Fruit fly (Drosophila melanogaster) whole organism, embryonic: ENCODE measurements around the gene Nlg2.

Source experiments
- Abd-B ChIP-seq: fragments of 200-800 bp; sonication (Bioruptor generic); optimal IDR thresholded peaks from 2 replicates; lab custom pipeline; 2018; ENCODE audit warnings: missing biosample characterization, mild to moderate bottlenecking, missing genetic modification characterization, moderate library complexity
- Bgb ChIP-seq: fragments of 200-800 bp; sonication (Bioruptor generic); IDR thresholded peaks from 2 replicates; pipeline ENCODE4 v1.3.6; 2022; ENCODE audit warnings: missing biosample characterization, missing genetic modification characterization; ENCODE audit not compliant: partially characterized antibody
- Blimp-1 ChIP-seq: fragments of 200-800 bp; sonication (Bioruptor generic); optimal IDR thresholded peaks from 3 replicates; lab custom pipeline; 2018; ENCODE audit warnings: missing biosample characterization, missing genetic modification characterization, mild to moderate bottlenecking, moderate library complexity, missing genetic modification reagents
- CG10462 ChIP-seq: fragments of 200-800 bp; sonication (Bioruptor generic); optimal IDR thresholded peaks from 2 replicates; lab custom pipeline; 2016; ENCODE audit warnings: missing biosample characterization, missing genetic modification characterization
- CG14860 ChIP-seq: fragments of 200-800 bp; sonication (Bioruptor generic); IDR thresholded peaks from 3 replicates; pipeline ENCODE4 v1.3.6; 2022; ENCODE audit warnings: missing biosample characterization, missing genetic modification characterization; ENCODE audit not compliant: partially characterized antibody
- CG15514 ChIP-seq: fragments of 200-800 bp; sonication (Bioruptor generic); optimal IDR thresholded peaks from 3 replicates; lab custom pipeline; 2017; ENCODE audit warnings: missing biosample characterization, missing genetic modification characterization, mild to moderate bottlenecking, moderate library complexity, missing genetic modification reagents
- CG17829 ChIP-seq: fragments of 200-800 bp; optimal IDR thresholded peaks from 2 replicates; lab custom pipeline; 2019; ENCODE audit warnings: missing biosample characterization, mild to moderate bottlenecking, missing genetic modification characterization, moderate library complexity
- CG2120 ChIP-seq: fragments of 200-800 bp; sonication (Bioruptor generic); optimal IDR thresholded peaks from 3 replicates; lab custom pipeline; 2016; ENCODE audit warnings: missing biosample characterization, missing genetic modification characterization
- CG33213 ChIP-seq: fragments of 200-800 bp; sonication (Bioruptor generic); optimal IDR thresholded peaks from 3 replicates; lab custom pipeline; 2016; ENCODE audit warnings: missing biosample characterization, missing genetic modification characterization
- CG34224 ChIP-seq: fragments of 200-800 bp; sonication (Bioruptor generic); IDR thresholded peaks from 3 replicates; pipeline ENCODE4 v1.3.6; 2022; ENCODE audit warnings: missing biosample characterization, missing genetic modification characterization; ENCODE audit not compliant: partially characterized antibody
- CG34422 ChIP-seq: fragments of 200-800 bp; sonication (Bioruptor generic); IDR thresholded peaks from 3 replicates; pipeline ENCODE4 v1.3.6; 2022; ENCODE audit warnings: missing biosample characterization, missing genetic modification characterization
- CG3847 ChIP-seq: fragments of 200-800 bp; sonication (Bioruptor generic); IDR thresholded peaks from 2 replicates; pipeline ENCODE4 v1.3.6; 2022; ENCODE audit warnings: missing biosample characterization, missing genetic modification characterization
- CG4707 ChIP-seq: fragments of 200-800 bp; sonication (Bioruptor generic); optimal IDR thresholded peaks from 2 replicates; lab custom pipeline; 2018; ENCODE audit warnings: missing biosample characterization, mild to moderate bottlenecking, missing genetic modification characterization, moderate library complexity
- CG4854 ChIP-seq: fragments of 200-800 bp; sonication (Bioruptor generic); optimal IDR thresholded peaks from 2 replicates; lab custom pipeline; 2016; ENCODE audit warnings: missing biosample characterization, missing genetic modification characterization, inconsistent platforms
- CTCF ChIP-seq: fragments of 200-800 bp; sonication (Bioruptor generic); optimal IDR thresholded peaks from 2 replicates; lab custom pipeline; 2017; ENCODE audit warnings: missing biosample characterization, mild to moderate bottlenecking, missing genetic modification characterization, moderate library complexity
- Chrac-16 ChIP-seq: fragments of 200-800 bp; sonication (Bioruptor generic); optimal IDR thresholded peaks from 3 replicates; lab custom pipeline; 2016; ENCODE audit warnings: missing biosample characterization, missing genetic modification characterization
- Dbx ChIP-seq: fragments of 200-800 bp; sonication (Bioruptor generic); IDR thresholded peaks from 3 replicates; pipeline ENCODE4 v1.3.6; 2022; ENCODE audit warnings: missing biosample characterization, missing genetic modification characterization
- Dek ChIP-seq: fragments of 200-800 bp; sonication (Bioruptor generic); optimal IDR thresholded peaks from 3 replicates; lab custom pipeline; 2019; ENCODE audit warnings: missing biosample characterization, mild to moderate bottlenecking, missing genetic modification characterization, moderate library complexity
- Dp ChIP-seq: fragments of 200-800 bp; sonication (Bioruptor generic); optimal IDR thresholded peaks from 2 replicates; lab custom pipeline; 2018; ENCODE audit warnings: missing biosample characterization, mild to moderate bottlenecking, missing genetic modification characterization, moderate library complexity
- Dref ChIP-seq: fragments of 200-800 bp; sonication (Bioruptor generic); IDR thresholded peaks from 2 replicates; pipeline ENCODE4 v1.3.6; 2022; ENCODE audit warnings: missing biosample characterization, missing genetic modification characterization
- Drgx ChIP-seq: fragments of 200-800 bp; sonication (Bioruptor generic); IDR thresholded peaks from 2 replicates; pipeline ENCODE4 v1.3.6; 2022; ENCODE audit warnings: missing biosample characterization, missing genetic modification characterization
- E2f2 ChIP-seq: fragments of 200-800 bp; sonication (Bioruptor generic); IDR thresholded peaks from 2 replicates; pipeline ENCODE4 v1.3.6; 2022; ENCODE audit warnings: missing biosample characterization, missing genetic modification characterization
- Ets97D ChIP-seq: fragments of 200-800 bp; sonication (Bioruptor generic); optimal IDR thresholded peaks from 3 replicates; lab custom pipeline; 2016; ENCODE audit warnings: missing biosample characterization, missing genetic modification characterization
- Lhr ChIP-seq: fragments of 200-800 bp; sonication (Bioruptor generic); optimal IDR thresholded peaks from 3 replicates; lab custom pipeline; 2017; ENCODE audit warnings: mild to moderate bottlenecking, missing biosample characterization, missing genetic modification reagents, missing genetic modification characterization
- MESR4 ChIP-seq: fragments of 200-800 bp; sonication (Bioruptor generic); optimal IDR thresholded peaks from 2 replicates; lab custom pipeline; 2018; ENCODE audit warnings: missing biosample characterization, mild to moderate bottlenecking, missing genetic modification characterization, moderate library complexity
- Meics ChIP-seq: fragments of 200-800 bp; sonication (Bioruptor generic); optimal IDR thresholded peaks from 2 replicates; lab custom pipeline; 2017; ENCODE audit warnings: missing biosample characterization, mild to moderate bottlenecking, missing genetic modification characterization
- NK7.1 ChIP-seq: fragments of 200-800 bp; sonication (Bioruptor generic); optimal IDR thresholded peaks from 3 replicates; lab custom pipeline; 2016; ENCODE audit warnings: missing biosample characterization, missing genetic modification characterization
- Rfx ChIP-seq: fragments of 200-800 bp; sonication (Bioruptor generic); IDR thresholded peaks from 2 replicates; pipeline ENCODE4 v1.3.6; 2022; ENCODE audit warnings: missing biosample characterization, missing genetic modification characterization
- Spps ChIP-seq: fragments of 200-800 bp; sonication (Bioruptor generic); optimal IDR thresholded peaks from 2 replicates; lab custom pipeline; 2018; ENCODE audit warnings: missing biosample characterization, mild to moderate bottlenecking, missing genetic modification characterization
- Vsx1 ChIP-seq: fragments of 200-800 bp; sonication (Bioruptor generic); optimal IDR thresholded peaks from 2 replicates; lab custom pipeline; 2017; ENCODE audit warnings: missing biosample characterization, mild to moderate bottlenecking, missing genetic modification characterization, missing genetic modification reagents
- YL-1 ChIP-seq: fragments of 200-800 bp; sonication (Bioruptor generic); optimal IDR thresholded peaks from 3 replicates; lab custom pipeline; 2017; ENCODE audit warnings: missing biosample characterization, mild to moderate bottlenecking, missing genetic modification characterization
- bbx ChIP-seq: fragments of 200-800 bp; sonication (Bioruptor generic); IDR thresholded peaks from 2 replicates; pipeline ENCODE4 v1.3.6; 2022; ENCODE audit warnings: missing biosample characterization, missing genetic modification characterization; ENCODE audit not compliant: partially characterized antibody
- crp ChIP-seq, 2 experiments: fragments of 200-800 bp; sonication (Bioruptor generic); optimal IDR thresholded peaks; 2 replicates in 1 of 2; 3 replicates in 1 of 2; lab custom pipeline; 2017; ENCODE audit warnings: missing biosample characterization in 2 of 2, missing genetic modification characterization in 2 of 2, mild to moderate bottlenecking in 1 of 2, moderate library complexity in 1 of 2
- ewg ChIP-seq: fragments of 200-800 bp; sonication (Bioruptor generic); optimal IDR thresholded peaks from 3 replicates; lab custom pipeline; 2017; ENCODE audit warnings: mild to moderate bottlenecking, missing biosample characterization, missing genetic modification reagents, missing genetic modification characterization
- grau ChIP-seq: fragments of 200-800 bp; optimal IDR thresholded peaks from 3 replicates; lab custom pipeline; 2019; ENCODE audit warnings: missing biosample characterization, mild to moderate bottlenecking, missing genetic modification characterization, moderate library complexity
- knrl ChIP-seq: fragments of 200-800 bp; sonication (Bioruptor generic); IDR thresholded peaks from 3 replicates; pipeline ENCODE4 v1.3.6; 2022; ENCODE audit warnings: missing biosample characterization, missing genetic modification characterization; ENCODE audit not compliant: partially characterized antibody
- nerfin-1 ChIP-seq: fragments of 200-800 bp; sonication (Bioruptor generic); optimal IDR thresholded peaks from 3 replicates; lab custom pipeline; 2019; ENCODE audit warnings: missing biosample characterization, mild to moderate bottlenecking, missing genetic modification characterization, moderate library complexity
- nmo ChIP-seq: fragments of 200-800 bp; sonication (Bioruptor generic); optimal IDR thresholded peaks from 2 replicates; lab custom pipeline; 2018; ENCODE audit warnings: missing biosample characterization, mild to moderate bottlenecking, missing genetic modification characterization, moderate library complexity
- pita ChIP-seq: fragments of 200-800 bp; sonication (Bioruptor generic); optimal IDR thresholded peaks from 2 replicates; lab custom pipeline; 2017; ENCODE audit warnings: missing biosample characterization, mild to moderate bottlenecking, missing genetic modification characterization
- pzg ChIP-seq: fragments of 200-800 bp; sonication (Bioruptor generic); optimal IDR thresholded peaks from 3 replicates; lab custom pipeline; 2018; ENCODE audit warnings: missing biosample characterization, mild to moderate bottlenecking, missing genetic modification characterization, moderate library complexity
- sens ChIP-seq: fragments of 200-800 bp; sonication (Bioruptor generic); peaks from one replicate; lab custom pipeline; 2016; ENCODE audit warnings: missing biosample characterization, missing genetic modification characterization
- tll ChIP-seq, 2 experiments: fragments of 200-800 bp in 1 of 2; fragments of >200 bp in 1 of 2; sonication (Bioruptor generic) in 1 of 2; optimal IDR thresholded peaks; 2 replicates each; lab custom pipeline; 2017 to 2019; ENCODE audit warnings: missing biosample characterization in 2 of 2, missing genetic modification characterization in 2 of 2, mild to moderate bottlenecking in 1 of 2, moderate library complexity in 1 of 2
- unc-4 ChIP-seq: fragments of 200-800 bp; sonication (Bioruptor generic); IDR thresholded peaks from 2 replicates; pipeline ENCODE4 v1.3.6; 2022; ENCODE audit warnings: missing biosample characterization, missing genetic modification characterization; ENCODE audit not compliant: partially characterized antibody
- unpg ChIP-seq: fragments of 200-800 bp; sonication (Bioruptor generic); optimal IDR thresholded peaks from 3 replicates; lab custom pipeline; 2018; ENCODE audit warnings: missing biosample characterization, mild to moderate bottlenecking, missing genetic modification characterization, moderate library complexity
- wdn ChIP-seq: fragments of 200-800 bp; sonication (Bioruptor generic); IDR thresholded peaks from 2 replicates; pipeline ENCODE4 v1.3.6; 2022; ENCODE audit warnings: missing biosample characterization, missing genetic modification characterization
- wor ChIP-seq: fragments of 200-800 bp; sonication (Bioruptor generic); IDR thresholded peaks from 2 replicates; pipeline ENCODE4 v1.3.6; 2022; ENCODE audit warnings: missing biosample characterization, missing genetic modification characterization

Gene Nlg2

dm6 chr2L:6851963-6852671 is 22.6 kb upstream of the Nlg2 start, which contains the start of gene Rca1 (continued):
- TF ChIP-seq crp (GFP tag; optimal IDR thresholded peaks at IDR 0.05; lab: Kevin White, UChicago) (peak in 1 of 2 experiments; percentile 30), CG34224 (no peak), wdn (no peak), CG4854 (GFP tag; lab: Kevin White, UChicago) (peak; percentile 96), Blimp-1 (GFP tag; lab: Kevin White, UChicago) (no peak), knrl (peak; percentile 65; the same call in 2 of the 3 replicates), MESR4 (GFP tag; lab: Kevin White, UChicago) (peak; percentile 55), Meics (GFP tag; lab: Kevin White, UChicago) (no peak), E2f2 (peak; percentile 32; the same call in 1 of the 2 replicates), CTCF (peak; percentile 85), CG33213 (GFP tag; lab: Kevin White, UChicago) (peak; percentile 16), unc-4 (GFP tag; lab: Robert Waterston, UW) (peak; percentile 44; the same call in 1 of the 2 replicates), Drgx (GFP tag; lab: Robert Waterston, UW) (no peak), pzg (peak; percentile 85), wor (GFP tag; lab: Robert Waterston, UW) (no peak), Abd-B (GFP tag; lab: Kevin White, UChicago) (peak; percentile 7), grau (tag; lab: Kevin White, UChicago) (peak; percentile 3), tll (GFP tag; optimal IDR thresholded peaks at IDR 0.05; lab: Kevin White, UChicago) (peak in 1 of 2 experiments; percentile 14), pita (GFP tag; lab: Kevin White, UChicago) (peak; percentile 90), Dp (GFP tag; lab: Kevin White, UChicago) (peak; percentile 42)
- TF ChIP-seq, all 482 proteins: peak for 67

DNA sequence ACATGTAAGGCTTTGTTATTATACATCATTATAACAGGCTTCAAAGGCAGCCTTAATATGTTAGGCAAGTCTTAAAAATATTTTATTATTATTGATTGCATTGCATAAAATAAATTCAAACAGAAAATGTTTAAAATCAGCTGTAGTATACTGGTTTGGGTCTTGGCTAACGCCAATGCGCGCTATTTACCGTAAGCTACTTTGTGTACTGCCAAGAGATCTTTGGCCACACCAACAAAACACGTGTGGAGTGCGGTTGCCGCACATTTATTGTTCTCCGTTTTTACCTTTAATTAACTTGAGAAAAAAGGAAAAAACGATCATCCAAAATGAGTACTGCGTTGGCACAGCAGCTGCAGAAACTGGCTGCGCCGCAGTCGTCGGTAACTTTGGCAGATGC is 20.8 kb upstream of the Nlg2 start:
- TF ChIP-seq CG4707 (GFP tag; lab: Kevin White, UChicago) = no peak
- peak; percentile 23 for TF ChIP-seq nerfin-1 (tag; lab: Kevin White, UChicago)
- peak; percentile 17 for TF ChIP-seq Dek (tag; lab: Kevin White, UChicago)
- TF ChIP-seq nmo (GFP tag; lab: Kevin White, UChicago) = peak; percentile 50
- no peak for TF ChIP-seq Spps (tag; lab: Kevin White, UChicago)
- TF ChIP-seq CG15514 (GFP tag; lab: Kevin White, UChicago) = peak; percentile 73
- peak; percentile 16 for TF ChIP-seq CG17829 (tag; lab: Kevin White, UChicago)
- 0 out of 2 replicates have a peak, but pooled peaks have one; percentile 20 for TF ChIP-seq bbx (GFP tag; lab: Robert Waterston, UW)
- TF ChIP-seq Chrac-16 (GFP tag; lab: Kevin White, UChicago) = no peak
- TF ChIP-seq Lhr (GFP tag; lab: Kevin White, UChicago) = peak; percentile 31
- peak; percentile 77 for TF ChIP-seq Dp (GFP tag; lab: Kevin White, UChicago)
- TF ChIP-seq Rfx (GFP tag; lab: Robert Waterston, UW) = peak; percentile 32; the same call in 1 of the 2 replicates
- TF ChIP-seq NK7.1 (GFP tag; lab: Kevin White, UChicago) = no peak
- TF ChIP-seq Dref = peak; percentile 38
- no peak for TF ChIP-seq CG14860 (GFP tag; lab: Robert Waterston, UW)
- TF ChIP-seq pita (GFP tag; lab: Kevin White, UChicago) = peak; percentile 70
- peak; percentile 67 for TF ChIP-seq Ets97D (GFP tag; lab: Kevin White, UChicago)
- no peak for TF ChIP-seq CG10462 (GFP tag; lab: Kevin White, UChicago)
- TF ChIP-seq CG3847 (GFP tag; lab: Robert Waterston, UW) = peak; percentile 41; the same call in 1 of the 2 replicates
- TF ChIP-seq unpg = no peak
- no peak for TF ChIP-seq ewg (GFP tag; lab: Kevin White, UChicago)
- peak; percentile 94 for TF ChIP-seq CG34422 (GFP tag; lab: Robert Waterston, UW)
- peak; percentile 34; the same call in 1 of the 3 replicates for TF ChIP-seq knrl
- 0 out of 2 replicates have a peak, but pooled peaks have one; percentile 10 for TF ChIP-seq Bgb
- peak; percentile 93 for TF ChIP-seq YL-1 (GFP tag; lab: Kevin White, UChicago)
- TF ChIP-seq CG2120 = peak; percentile 15
- TF ChIP-seq sens (GFP tag; lab: Kevin White, UChicago) = peak; percentile 41
- peak; percentile 59 for TF ChIP-seq Vsx1 (GFP tag; lab: Kevin White, UChicago)
- TF ChIP-seq pzg = peak; percentile 92
- 0 out of 3 replicates have a peak, but pooled peaks have one; percentile 17 for TF ChIP-seq Dbx (GFP tag; lab: Robert Waterston, UW)
- peak; percentile 90 to 97 for TF ChIP-seq crp (GFP tag; optimal IDR thresholded peaks at IDR 0.05; lab: Kevin White, UChicago)
